Worm (Caenorhabditis elegans): ENCODE measurements around the gene C17C3.5.

C17C3.5 gene

DNA sequence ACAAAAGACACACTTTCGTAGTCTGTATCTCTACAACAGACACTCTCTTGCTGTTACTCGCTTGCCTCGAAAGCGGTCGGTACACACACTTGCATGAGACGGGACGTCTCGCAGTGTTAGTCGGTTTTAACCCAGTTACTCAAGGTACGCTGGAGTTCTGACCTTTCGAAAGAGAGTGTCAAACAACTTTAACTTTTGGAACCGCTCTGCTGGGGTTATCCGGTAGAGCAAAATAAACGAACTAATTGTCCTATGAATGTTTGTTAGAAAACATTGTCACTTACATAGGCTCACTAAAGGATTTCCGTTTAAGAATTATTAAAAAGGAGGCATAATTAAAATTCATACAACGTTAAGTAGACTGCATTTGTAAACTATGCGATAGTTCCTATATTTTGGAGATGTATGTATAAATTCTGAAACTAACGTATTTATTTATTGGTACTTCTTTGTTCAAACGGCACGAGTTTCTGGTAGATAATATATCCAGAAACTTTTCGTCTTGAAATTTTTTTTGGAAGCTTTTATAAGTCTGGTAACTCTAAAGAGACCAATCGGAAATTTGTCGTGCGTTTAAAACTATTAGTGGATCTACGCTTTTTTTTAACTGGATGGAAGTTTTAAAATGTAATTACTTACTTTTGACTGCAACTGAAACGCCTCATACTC is 8.0 kb upstream of the C17C3.5 start:
- TF ChIP-seq ceh-79 (tag; optimal IDR thresholded peaks at IDR 0.05): peak; percentile 95
- TF ChIP-seq ztf-26 (tag; optimal IDR thresholded peaks at IDR 0.05): peak; percentile 98
- TF ChIP-seq B0261.1 (tag; optimal IDR thresholded peaks at IDR 0.05): peak; percentile 51
- peak; percentile 94 for TF ChIP-seq somi-1 (GFP tag; optimal IDR thresholded peaks at IDR 0.05)
- peak; percentile 91 for TF ChIP-seq Y56A3A.18 (GFP tag; IDR thresholded peaks at IDR 0.05)
- peak; percentile 98 for TF ChIP-seq ZK185.1 (tag; optimal IDR thresholded peaks at IDR 0.05; ENCODE audit: poor library complexity, severe bottlenecking)
- peak; percentile 83; the same call in 1 of the 2 replicates for TF ChIP-seq aptf-3 (GFP tag; IDR thresholded peaks at IDR 0.05)
- TF ChIP-seq snpc-1.1 (tag; optimal IDR thresholded peaks at IDR 0.05; ENCODE audit: insufficient read depth): peak; percentile 95
- peak; percentile 97 for TF ChIP-seq ztf-3 (GFP tag; optimal IDR thresholded peaks at IDR 0.05)
- peak; percentile 54 for TF ChIP-seq nhr-179 (tag; optimal IDR thresholded peaks at IDR 0.05)
- TF ChIP-seq gei-17 (GFP tag; optimal IDR thresholded peaks at IDR 0.05): peak; percentile 91
- TF ChIP-seq rpc-1 (optimal IDR thresholded peaks at IDR 0.05): peak; percentile 8
- peak; percentile 5 for TF ChIP-seq rpc-1 (tag; optimal IDR thresholded peaks at IDR 0.05)
- TF ChIP-seq egl-18 (GFP tag; IDR thresholded peaks at IDR 0.05): peak; percentile 88
- TF ChIP-seq lag-1 (GFP tag; IDR thresholded peaks at IDR 0.05): peak; percentile 75; the same call in 1 of the 2 replicates
- peak; percentile 93 for TF ChIP-seq akir-1 (GFP tag; optimal IDR thresholded peaks at IDR 0.05)
- TF ChIP-seq F33H1.4 (GFP tag; IDR thresholded peaks at IDR 0.05): peak; percentile 64
- peak; percentile 59; the same call in 1 of the 2 replicates for TF ChIP-seq egrh-3 (GFP tag; IDR thresholded peaks at IDR 0.05)
- TF ChIP-seq F22D6.2 (tag; optimal IDR thresholded peaks at IDR 0.05): peak; percentile 84
- peak; percentile 93 for TF ChIP-seq hmg-20 (GFP tag; IDR thresholded peaks at IDR 0.05)
- peak; percentile 93 for TF ChIP-seq F23B12.7 (tag; optimal IDR thresholded peaks at IDR 0.05; ENCODE audit: insufficient read depth)
- peak; percentile 99 for TF ChIP-seq lin-40 (tag; optimal IDR thresholded peaks at IDR 0.05)
- peak; percentile 94 for TF ChIP-seq let-526 (GFP tag; IDR thresholded peaks at IDR 0.05)
- TF ChIP-seq fkh-3 (tag; optimal IDR thresholded peaks at IDR 0.05): peak; percentile 82
- TF ChIP-seq madf-6 (GFP tag; IDR thresholded peaks at IDR 0.05): peak; percentile 85
- peak; percentile 81 for TF ChIP-seq attf-3 (GFP tag; conservative IDR thresholded peaks at IDR 0.05)
- peak; percentile 79 to 91 for TF ChIP-seq let-607 (tag; optimal IDR thresholded peaks at IDR 0.05)
- TF ChIP-seq unc-130 (GFP tag; optimal IDR thresholded peaks at IDR 0.05): peak; percentile 72
- TF ChIP-seq mcd-1 (GFP tag; IDR thresholded peaks at IDR 0.05): peak; percentile 95
- TF ChIP-seq mes-4 (tag; optimal IDR thresholded peaks at IDR 0.05): peak; percentile 55
- TF ChIP-seq Y79H2A.3 (GFP tag; conservative IDR thresholded peaks at IDR 0.05): peak; percentile 68; the same call in 1 of the 2 replicates
- 0 out of 2 replicates have a peak, but pooled peaks have one; percentile 55 for TF ChIP-seq nfya-2 (GFP tag; IDR thresholded peaks at IDR 0.05)
- TF ChIP-seq ama-1 (optimal IDR thresholded peaks at IDR 0.05): peak; percentile 100
- TF ChIP-seq ama-1 (GFP tag; optimal IDR thresholded peaks at IDR 0.05): peak; percentile 85 to 93
- TF ChIP-seq B0019.2 (GFP tag; conservative IDR thresholded peaks at IDR 0.05): no peak
- peak; percentile 77; the same call in 1 of the 2 replicates for TF ChIP-seq sea-2 (GFP tag; IDR thresholded peaks at IDR 0.05)
- TF ChIP-seq ztf-6 (GFP tag; IDR thresholded peaks at IDR 0.05): 0 out of 2 replicates have a peak, but pooled peaks have one; percentile 44
- TF ChIP-seq efl-1 (GFP tag; optimal IDR thresholded peaks at IDR 0.05): peak; percentile 47
- TF ChIP-seq B0336.3 (GFP tag; IDR thresholded peaks at IDR 0.05): peak; percentile 98
- TF ChIP-seq Y53G8AR.9 (GFP tag; conservative IDR thresholded peaks at IDR 0.05): peak; percentile 95
- 0 out of 2 replicates have a peak, but pooled peaks have one; percentile 79 for TF ChIP-seq ceh-40 (GFP tag; IDR thresholded peaks at IDR 0.05)
- TF ChIP-seq hlh-12 (tag; optimal IDR thresholded peaks at IDR 0.05): peak; percentile 39
- peak; percentile 98 for TF ChIP-seq K12H6.12 (tag; optimal IDR thresholded peaks at IDR 0.05)
- peak; percentile 55 for TF ChIP-seq lsl-1 (GFP tag; optimal IDR thresholded peaks at IDR 0.05)
- peak; percentile 92 for TF ChIP-seq rcor-1 (GFP tag; IDR thresholded peaks at IDR 0.05)
- TF ChIP-seq zfh-2 (GFP tag; conservative IDR thresholded peaks at IDR 0.05): peak; percentile 89
- peak; percentile 94 for TF ChIP-seq tlf-1 (GFP tag; optimal IDR thresholded peaks at IDR 0.05)
- TF ChIP-seq bed-1 (GFP tag; IDR thresholded peaks at IDR 0.05): 0 out of 2 replicates have a peak, but pooled peaks have one; percentile 47

Measured in whole organism, young adult.